Worm (Caenorhabditis elegans): ENCODE measurements around the gene srh-135.

The srh-135 gene

ce11 chrII:10227030-10227429 is at the start of gene srh-135:
Gene srh-135, minus strand, starts transcription at chrII:10227130.
- TF ChIP-seq zim-3 (tag; optimal IDR thresholded peaks at IDR 0.05): no peak
- no peak for TF ChIP-seq snpc-4 (GFP tag; optimal IDR thresholded peaks at IDR 0.05)
- TF ChIP-seq snpc-4 (tag; optimal IDR thresholded peaks at IDR 0.05): no peak
- no peak for TF ChIP-seq unc-62 (GFP tag; optimal IDR thresholded peaks at IDR 0.05)
- no peak for TF ChIP-seq ztf-28 (GFP tag; IDR thresholded peaks at IDR 0.05)
- no peak for TF ChIP-seq F39B2.1 (GFP tag; IDR thresholded peaks at IDR 0.05)
- TF ChIP-seq unc-130 (GFP tag; optimal IDR thresholded peaks at IDR 0.05): no peak
- no peak for TF ChIP-seq hrde-1 (tag; optimal IDR thresholded peaks at IDR 0.05; ENCODE audit: borderline replicate concordance)
- TF ChIP-seq egrh-3 (GFP tag; IDR thresholded peaks at IDR 0.05): no peak
- no peak for TF ChIP-seq sptf-2 (GFP tag; optimal IDR thresholded peaks at IDR 0.05)
- TF ChIP-seq sea-2 (GFP tag; IDR thresholded peaks at IDR 0.05): no peak
- TF ChIP-seq somi-1 (GFP tag; optimal IDR thresholded peaks at IDR 0.05): no peak
- TF ChIP-seq ztf-22 (GFP tag; optimal IDR thresholded peaks at IDR 0.05): no peak
- TF ChIP-seq madf-10 (tag; optimal IDR thresholded peaks at IDR 0.05): no peak

ce11 chrII:10271093-10271492 is 44.2 kb upstream of the srh-135 start, which contains the start of gene F54B3.4:
Gene F54B3.4, minus strand, starts transcription at chrII:10271193.
- no peak for TF ChIP-seq lsy-27 (tag; optimal IDR thresholded peaks at IDR 0.05; ENCODE audit: borderline replicate concordance, insufficient read depth)
- no peak for TF ChIP-seq Y67H2A.10 (GFP tag; conservative IDR thresholded peaks at IDR 0.05)
- TF ChIP-seq aptf-3 (GFP tag; IDR thresholded peaks at IDR 0.05): no peak
- TF ChIP-seq gei-17 (GFP tag; optimal IDR thresholded peaks at IDR 0.05): no peak
- no peak for TF ChIP-seq ama-1 (optimal IDR thresholded peaks at IDR 0.05)
- TF ChIP-seq ama-1 (GFP tag; optimal IDR thresholded peaks at IDR 0.05): no peak
- no peak for TF ChIP-seq Y95B8A.8 (GFP tag; IDR thresholded peaks at IDR 0.05)
- no peak for TF ChIP-seq tlf-1 (GFP tag; optimal IDR thresholded peaks at IDR 0.05)
- no peak for TF ChIP-seq snpc-1.1 (tag; optimal IDR thresholded peaks at IDR 0.05; ENCODE audit: insufficient read depth)
- TF ChIP-seq sea-2 (GFP tag; IDR thresholded peaks at IDR 0.05): no peak
- TF ChIP-seq B0336.3 (GFP tag; IDR thresholded peaks at IDR 0.05): no peak
- TF ChIP-seq Y53F4B.3 (GFP tag; IDR thresholded peaks at IDR 0.05): no peak
- TF ChIP-seq akir-1 (GFP tag; optimal IDR thresholded peaks at IDR 0.05): no peak
- no peak for TF ChIP-seq let-526 (GFP tag; IDR thresholded peaks at IDR 0.05)

- no peak for TF ChIP-seq lin-26 (GFP tag; IDR thresholded peaks at IDR 0.05)
- no peak for TF ChIP-seq ztf-25 (GFP tag; IDR thresholded peaks at IDR 0.05)
- no peak for TF ChIP-seq snpc-1.1 (tag; optimal IDR thresholded peaks at IDR 0.05; ENCODE audit: insufficient read depth)
- no peak for TF ChIP-seq F57A8.1 (GFP tag; optimal IDR thresholded peaks at IDR 0.05)
- TF ChIP-seq die-1 (tag; optimal IDR thresholded peaks at IDR 0.05): no peak
- no peak for TF ChIP-seq F52B5.7 (tag; optimal IDR thresholded peaks at IDR 0.05)
- no peak for TF ChIP-seq cebp-1 (GFP tag; IDR thresholded peaks at IDR 0.05)
- no peak for TF ChIP-seq cebp-1 (tag; optimal IDR thresholded peaks at IDR 0.05)
- TF ChIP-seq F39B2.1 (GFP tag; IDR thresholded peaks at IDR 0.05): no peak
- no peak for TF ChIP-seq snpc-3.4 (tag; optimal IDR thresholded peaks at IDR 0.05)
- no peak for TF ChIP-seq zfh-2 (GFP tag; conservative IDR thresholded peaks at IDR 0.05)
- TF ChIP-seq F23B12.7 (tag; optimal IDR thresholded peaks at IDR 0.05; ENCODE audit: insufficient read depth): no peak
- TF ChIP-seq F22D6.2 (tag; optimal IDR thresholded peaks at IDR 0.05): no peak
- no peak for TF ChIP-seq hlh-26 (GFP tag; conservative IDR thresholded peaks at IDR 0.05)
Measured at ce11 chrII:10270052-10270451, 43.1 kb upstream of the srh-135 start, which contains the start of gene F54B3.2. Gene F54B3.2, minus strand, starts transcription at chrII:10270152.
